Worm (Caenorhabditis elegans) whole organism, L4/young adult: ENCODE data around the gene gcy-34.

ENCODE experiments used
- W03F9.2 ChIP-seq: fragments of 150-350 bp; optimal IDR thresholded peaks from 2 replicates; lab custom pipeline; 2014; ENCODE audit warnings: missing biosample characterization, missing genetic modification characterization
- dao-5 ChIP-seq: sonication (generic microtip); optimal IDR thresholded peaks from 2 replicates; lab custom pipeline; 2016; ENCODE audit warnings: missing genotype, missing genetic modification characterization, moderate library complexity, missing compliant biosample characterization
- him-1 ChIP-seq: sonication (generic microtip); optimal IDR thresholded peaks from 2 replicates; lab custom pipeline; 2016; ENCODE audit warnings: missing genotype, missing genetic modification reagents, missing genetic modification characterization, missing compliant biosample characterization

ce11 chrV:13421697-13422096, 36.0 kb upstream of the gcy-34 start:
- no peak for TF ChIP-seq him-1
- TF ChIP-seq dao-5, result no peak
- no peak for TF ChIP-seq W03F9.2
